Fruit fly (Drosophila melanogaster) whole organism, embryonic: Measurements from ENCODE around the gene CG42542.

Source experiments
- Atf6 ChIP-seq: fragments of 200-800 bp; sonication (Bioruptor generic); IDR thresholded peaks from 2 replicates; pipeline ENCODE4 v1.3.6; 2022; ENCODE audit warnings: missing biosample characterization, missing genetic modification characterization
- CG10979 ChIP-seq: fragments of 200-800 bp; sonication (Bioruptor generic); optimal IDR thresholded peaks from 2 replicates; lab custom pipeline; 2018; ENCODE audit warnings: missing biosample characterization, mild to moderate bottlenecking, missing genetic modification characterization, moderate library complexity
- CG12155 ChIP-seq: fragments of 200-800 bp; sonication (Bioruptor generic); optimal IDR thresholded peaks from 3 replicates; lab custom pipeline; 2016; ENCODE audit warnings: missing biosample characterization, missing genetic modification characterization
- CG12299 ChIP-seq: fragments of 200-800 bp; sonication (Bioruptor generic); optimal IDR thresholded peaks from 2 replicates; lab custom pipeline; 2018; ENCODE audit warnings: missing biosample characterization, mild to moderate bottlenecking, missing genetic modification characterization
- CG14014 ChIP-seq: fragments of 200-800 bp; sonication (Bioruptor generic); IDR thresholded peaks from 2 replicates; pipeline ENCODE4 v1.3.6; 2022; ENCODE audit warnings: missing biosample characterization, missing genetic modification characterization
- CG1602 ChIP-seq: fragments of 200-800 bp; sonication (Bioruptor generic); optimal IDR thresholded peaks from 3 replicates; lab custom pipeline; 2016; ENCODE audit warnings: missing biosample characterization, missing genetic modification characterization
- CG17186 ChIP-seq: fragments of 200-800 bp; sonication (Bioruptor generic); optimal IDR thresholded peaks from 3 replicates; lab custom pipeline; 2017; ENCODE audit warnings: missing biosample characterization, missing genetic modification reagents, missing genetic modification characterization
- CG17328 ChIP-seq: fragments of 200-800 bp; sonication (Bioruptor generic); IDR thresholded peaks from 2 replicates; pipeline ENCODE4 v1.3.6; 2022; ENCODE audit warnings: missing biosample characterization, missing genetic modification characterization
- CG17361 ChIP-seq: fragments of 200-800 bp; sonication (Bioruptor generic); IDR thresholded peaks from 3 replicates; pipeline ENCODE4 v1.3.6; 2022; ENCODE audit warnings: missing biosample characterization, missing genetic modification characterization
- CG17612 ChIP-seq: fragments of 200-800 bp; sonication (Bioruptor generic); IDR thresholded peaks from 2 replicates; pipeline ENCODE4 v1.3.6; 2022; ENCODE audit warnings: missing biosample characterization, missing genetic modification characterization
- CG18764 ChIP-seq: fragments of 200-800 bp; sonication (Bioruptor generic); optimal IDR thresholded peaks from 3 replicates; lab custom pipeline; 2016; ENCODE audit warnings: missing biosample characterization, missing genetic modification characterization
- CG2202 ChIP-seq: fragments of 200-800 bp; sonication (Bioruptor generic); optimal IDR thresholded peaks from 2 replicates; lab custom pipeline; 2018; ENCODE audit warnings: missing biosample characterization, mild to moderate bottlenecking, missing genetic modification characterization
- CG4730 ChIP-seq: fragments of 200-800 bp; sonication (Bioruptor generic); IDR thresholded peaks from 2 replicates; pipeline ENCODE4 v1.3.6; 2022; ENCODE audit warnings: missing biosample characterization, missing genetic modification characterization
- CG5953 ChIP-seq: fragments of 200-800 bp; sonication (Bioruptor generic); IDR thresholded peaks from 2 replicates; pipeline ENCODE4 v1.3.6; 2022; ENCODE audit warnings: missing biosample characterization, missing genetic modification characterization
- CG6254 ChIP-seq: fragments of 200-800 bp; sonication (Bioruptor generic); optimal IDR thresholded peaks from 3 replicates; lab custom pipeline; 2017; ENCODE audit warnings: mild to moderate bottlenecking, missing biosample characterization, missing genetic modification reagents, missing genetic modification characterization
- CHES-1-like ChIP-seq: fragments of 200-800 bp; sonication (Bioruptor generic); optimal IDR thresholded peaks from 2 replicates; lab custom pipeline; 2016; ENCODE audit warnings: missing biosample characterization, missing genetic modification characterization
- Dek ChIP-seq: fragments of 200-800 bp; sonication (Bioruptor generic); optimal IDR thresholded peaks from 3 replicates; lab custom pipeline; 2019; ENCODE audit warnings: missing biosample characterization, mild to moderate bottlenecking, missing genetic modification characterization, moderate library complexity
- E2f2 ChIP-seq: fragments of 200-800 bp; sonication (Bioruptor generic); IDR thresholded peaks from 2 replicates; pipeline ENCODE4 v1.3.6; 2022; ENCODE audit warnings: missing biosample characterization, missing genetic modification characterization
- H2.0 ChIP-seq: fragments of 200-800 bp; sonication (Bioruptor generic); IDR thresholded peaks from 2 replicates; pipeline ENCODE4 v1.3.6; 2022; ENCODE audit warnings: missing biosample characterization, missing genetic modification characterization
- HLH3B ChIP-seq: fragments of 200-800 bp; sonication (Bioruptor generic); IDR thresholded peaks from 2 replicates; pipeline ENCODE4 v1.3.6; 2022; ENCODE audit warnings: missing biosample characterization, missing genetic modification characterization
- Kr ChIP-seq: fragments of 200-800 bp; sonication (Bioruptor generic); optimal IDR thresholded peaks from 2 replicates; lab custom pipeline; 2017; ENCODE audit warnings: missing biosample characterization, mild to moderate bottlenecking, missing genetic modification characterization
- Oaz ChIP-seq: fragments of 200-800 bp; sonication (Bioruptor generic); IDR thresholded peaks from 2 replicates; pipeline ENCODE4 v1.3.6; 2022; ENCODE audit warnings: missing biosample characterization, missing genetic modification characterization
- Rx ChIP-seq: fragments of 200-800 bp; sonication (Bioruptor generic); IDR thresholded peaks from 2 replicates; pipeline ENCODE4 v1.3.6; 2022; ENCODE audit warnings: missing biosample characterization, missing genetic modification characterization
- Tbp ChIP-seq: fragments of >200 bp; optimal IDR thresholded peaks from 2 replicates; lab custom pipeline; 2018; ENCODE audit warnings: missing biosample characterization, missing genetic modification characterization
- Usf ChIP-seq: fragments of 200-800 bp; sonication (Bioruptor generic); optimal IDR thresholded peaks from 2 replicates; lab custom pipeline; 2017; ENCODE audit warnings: missing genotype, missing biosample characterization, missing genetic modification characterization
- Xbp1 ChIP-seq: fragments of 200-800 bp; sonication (Bioruptor generic); optimal IDR thresholded peaks from 3 replicates; lab custom pipeline; 2016; ENCODE audit warnings: missing biosample characterization, mild to moderate bottlenecking, missing genetic modification characterization
- abd-A ChIP-seq: fragments of 200-800 bp; sonication (Bioruptor generic); optimal IDR thresholded peaks from 3 replicates; lab custom pipeline; 2019; ENCODE audit warnings: missing biosample characterization, mild to moderate bottlenecking, missing genetic modification characterization, moderate library complexity
- cad ChIP-seq: fragments of >200 bp; optimal IDR thresholded peaks from 2 replicates; lab custom pipeline; 2017; ENCODE audit warnings: missing biosample characterization, missing genetic modification characterization
- caup ChIP-seq: fragments of 200-800 bp; sonication (Bioruptor generic); optimal IDR thresholded peaks from 3 replicates; lab custom pipeline; 2017; ENCODE audit warnings: missing biosample characterization, mild to moderate bottlenecking, missing genetic modification characterization, moderate library complexity; ENCODE audit not compliant: severe bottlenecking
- chif ChIP-seq, 2 experiments: fragments of 200-800 bp; sonication (Bioruptor generic); optimal IDR thresholded peaks; 3 replicates each; lab custom pipeline; 2016; ENCODE audit warnings: missing biosample characterization in 2 of 2, missing genetic modification characterization in 2 of 2
- corto ChIP-seq: fragments of 200-800 bp; sonication (Bioruptor generic); optimal IDR thresholded peaks from 2 replicates; lab custom pipeline; 2016; ENCODE audit warnings: missing biosample characterization, mild to moderate bottlenecking, missing genetic modification characterization, moderate library complexity
- disco-r ChIP-seq: fragments of 200-800 bp; sonication (Bioruptor generic); optimal IDR thresholded peaks from 2 replicates; lab custom pipeline; 2016; ENCODE audit warnings: missing biosample characterization, missing genetic modification characterization
- exex ChIP-seq: fragments of 200-800 bp; sonication (Bioruptor generic); optimal IDR thresholded peaks from 4 replicates; lab custom pipeline; 2018; ENCODE audit warnings: missing biosample characterization, mild to moderate bottlenecking, missing genetic modification characterization, moderate library complexity
- fd3F ChIP-seq: fragments of 200-800 bp; sonication (Bioruptor generic); optimal IDR thresholded peaks from 2 replicates; lab custom pipeline; 2018; ENCODE audit warnings: missing biosample characterization, mild to moderate bottlenecking, missing genetic modification characterization, moderate library complexity
- gt ChIP-seq: fragments of 200-800 bp; sonication (Bioruptor generic); IDR thresholded peaks from 2 replicates; pipeline ENCODE4 v1.3.6; 2022; ENCODE audit warnings: missing biosample characterization, missing genetic modification characterization
- inv ChIP-seq: fragments of 200-800 bp; sonication (Bioruptor generic); IDR thresholded peaks from 2 replicates; pipeline ENCODE4 v1.3.6; 2022; ENCODE audit warnings: missing biosample characterization, missing genetic modification characterization; ENCODE audit not compliant: partially characterized antibody
- jigr1 ChIP-seq: fragments of 200-800 bp; sonication (Bioruptor generic); IDR thresholded peaks from 3 replicates; pipeline ENCODE4 v1.3.6; 2022; ENCODE audit warnings: missing biosample characterization, missing genetic modification characterization
- lilli ChIP-seq: fragments of 200-800 bp; sonication (Bioruptor generic); optimal IDR thresholded peaks from 3 replicates; lab custom pipeline; 2016; ENCODE audit warnings: missing biosample characterization, missing genetic modification characterization
- maf-S ChIP-seq: fragments of 200-800 bp; sonication (Bioruptor generic); optimal IDR thresholded peaks from 2 replicates; lab custom pipeline; 2016; ENCODE audit warnings: missing biosample characterization, missing genetic modification characterization
- pfk ChIP-seq: fragments of 200-800 bp; sonication (Bioruptor generic); optimal IDR thresholded peaks from 2 replicates; lab custom pipeline; 2018; ENCODE audit warnings: missing biosample characterization, mild to moderate bottlenecking, missing genetic modification characterization, moderate library complexity
- phol ChIP-seq: fragments of 200-800 bp; sonication (Bioruptor generic); optimal IDR thresholded peaks from 3 replicates; lab custom pipeline; 2018; ENCODE audit warnings: missing biosample characterization, mild to moderate bottlenecking, missing genetic modification characterization, moderate library complexity
- repo ChIP-seq: fragments of 200-800 bp; sonication (Bioruptor generic); optimal IDR thresholded peaks from 2 replicates; lab custom pipeline; 2016; ENCODE audit warnings: missing biosample characterization, missing genetic modification characterization
- run ChIP-seq: fragments of 200-800 bp; sonication (Bioruptor generic); optimal IDR thresholded peaks from 3 replicates; lab custom pipeline; 2018; ENCODE audit warnings: missing biosample characterization, mild to moderate bottlenecking, missing genetic modification characterization
- salm ChIP-seq: fragments of 200-800 bp; sonication (Bioruptor generic); optimal IDR thresholded peaks from 2 replicates; lab custom pipeline; 2018; ENCODE audit warnings: missing biosample characterization, mild to moderate bottlenecking, missing genetic modification characterization
- schlank ChIP-seq: fragments of 200-800 bp; sonication (Bioruptor generic); optimal IDR thresholded peaks from 2 replicates; lab custom pipeline; 2018; ENCODE audit warnings: missing biosample characterization, mild to moderate bottlenecking, missing genetic modification characterization
- sens ChIP-seq: fragments of 200-800 bp; sonication (Bioruptor generic); peaks from one replicate; lab custom pipeline; 2016; ENCODE audit warnings: missing biosample characterization, missing genetic modification characterization
- sens-2 ChIP-seq: fragments of 200-800 bp; sonication (Bioruptor generic); IDR thresholded peaks from 2 replicates; pipeline ENCODE4 v1.3.6; 2022; ENCODE audit warnings: missing biosample characterization, missing genetic modification characterization
- shn ChIP-seq: fragments of 200-800 bp; sonication (Bioruptor generic); optimal IDR thresholded peaks from 3 replicates; lab custom pipeline; 2016; ENCODE audit warnings: missing biosample characterization, missing genetic modification characterization
- sim ChIP-seq: fragments of 200-800 bp; sonication (Bioruptor generic); IDR thresholded peaks from 2 replicates; pipeline ENCODE4 v1.3.6; 2022; ENCODE audit warnings: missing biosample characterization, missing genetic modification characterization
- sna ChIP-seq: fragments of 200-800 bp; sonication (Bioruptor generic); IDR thresholded peaks from 2 replicates; pipeline ENCODE4 v1.3.6; 2022; ENCODE audit warnings: missing biosample characterization, missing genetic modification characterization; ENCODE audit not compliant: partially characterized antibody
- stc ChIP-seq: fragments of 200-800 bp; sonication (Bioruptor generic); IDR thresholded peaks from 2 replicates; pipeline ENCODE4 v1.3.6; 2022; ENCODE audit warnings: missing biosample characterization, missing genetic modification characterization
- tup ChIP-seq: fragments of 200-800 bp; sonication (Bioruptor generic); optimal IDR thresholded peaks from 2 replicates; lab custom pipeline; 2016; ENCODE audit warnings: missing biosample characterization, mild to moderate bottlenecking, missing genetic modification characterization, moderate library complexity

Gene CG42542

dm6 chr3R:15213362-15213989 is 17.1 kb downstream of the CG42542 start, which contains the start of the genes CG6654 and CG4210 (continued):
- peak; percentile 22 for TF ChIP-seq phol (tag; lab: Kevin White, UChicago)
- TF ChIP-seq salm (tag; lab: Kevin White, UChicago), result no peak
- TF ChIP-seq repo, result no peak
- TF ChIP-seq CG17328 (GFP tag; lab: Robert Waterston, UW), result no peak
- no peak for TF ChIP-seq sens-2
- TF ChIP-seq tup (GFP tag; lab: Kevin White, UChicago), result no peak
- TF ChIP-seq exex (tag; lab: Kevin White, UChicago), result peak; percentile 38
- no peak for TF ChIP-seq H2.0 (GFP tag; lab: Robert Waterston, UW)
- no peak for TF ChIP-seq sim (GFP tag; lab: Robert Waterston, UW)
- peak; percentile 85 for TF ChIP-seq sens (GFP tag; lab: Kevin White, UChicago)
- TF ChIP-seq schlank (tag; lab: Kevin White, UChicago), result no peak
- no peak for TF ChIP-seq Atf6 (GFP tag; lab: Robert Waterston, UW)
- no peak for TF ChIP-seq Rx (GFP tag; lab: Robert Waterston, UW)
- no peak for TF ChIP-seq Xbp1 (GFP tag; lab: Kevin White, UChicago)
- TF ChIP-seq Usf (GFP tag; lab: Kevin White, UChicago), result no peak
- no peak for TF ChIP-seq chif (GFP tag; optimal IDR thresholded peaks at IDR 0.05; lab: Kevin White, UChicago)
- no peak for TF ChIP-seq HLH3B (GFP tag; lab: Robert Waterston, UW)
- TF ChIP-seq CG4730, result no peak
- no peak for TF ChIP-seq Tbp (GFP tag; lab: Kevin White, UChicago)
- no peak for TF ChIP-seq caup
- no peak for TF ChIP-seq gt (GFP tag; lab: Robert Waterston, UW)
- TF ChIP-seq fd3F (GFP tag; lab: Kevin White, UChicago), result no peak
- TF ChIP-seq CHES-1-like (GFP tag; lab: Kevin White, UChicago), result no peak
- no peak for TF ChIP-seq CG17612 (GFP tag; lab: Robert Waterston, UW)
- TF ChIP-seq abd-A (tag; lab: Kevin White, UChicago), result no peak
- no peak for TF ChIP-seq maf-S (GFP tag; lab: Kevin White, UChicago)
- peak; percentile 21 for TF ChIP-seq CG12155 (GFP tag; lab: Kevin White, UChicago)
- TF ChIP-seq CG1602, result no peak
- no peak for TF ChIP-seq disco-r (GFP tag; lab: Kevin White, UChicago)
- no peak for TF ChIP-seq sna
- TF ChIP-seq Kr (GFP tag; lab: Kevin White, UChicago), result no peak
- no peak for TF ChIP-seq Dek (tag; lab: Kevin White, UChicago)
- TF ChIP-seq lilli, result peak; percentile 31
- TF ChIP-seq CG2202, result no peak
- TF ChIP-seq E2f2, result peak; percentile 92
- TF ChIP-seq cad (GFP tag; lab: Kevin White, UChicago), result no peak
- no peak for TF ChIP-seq run
- TF ChIP-seq CG18764 (GFP tag; lab: Kevin White, UChicago), result no peak
- TF ChIP-seq shn (GFP tag; lab: Kevin White, UChicago), result no peak
- TF ChIP-seq pfk, result no peak
- TF ChIP-seq inv (GFP tag; lab: Robert Waterston, UW), result peak; percentile 37; the same call in 1 of the 2 replicates
- TF ChIP-seq CG14014 (GFP tag; lab: Robert Waterston, UW), result no peak
- TF ChIP-seq CG17361 (GFP tag; lab: Robert Waterston, UW), result peak; percentile 33; the same call in 1 of the 3 replicates
- no peak for TF ChIP-seq jigr1 (GFP tag; lab: Robert Waterston, UW)
- no peak for TF ChIP-seq Oaz
- TF ChIP-seq corto (GFP tag; lab: Kevin White, UChicago), result no peak
- no peak for TF ChIP-seq CG6254
- TF ChIP-seq stc, result no peak
- TF ChIP-seq CG5953 (GFP tag; lab: Robert Waterston, UW), result no peak
- TF ChIP-seq CG12299 (tag; lab: Kevin White, UChicago), result no peak
- TF ChIP-seq CG10979 (tag; lab: Kevin White, UChicago), result peak; percentile 1
- TF ChIP-seq CG17186 (GFP tag; lab: Kevin White, UChicago), result no peak
